Worm (Caenorhabditis elegans): ENCODE measurements around the gene ints-2.

Gene ints-2

ce11 chrV:14200086-14200485 is 14.6 kb downstream of the ints-2 start:
- TF ChIP-seq F57C9.4 (tag; optimal IDR thresholded peaks at IDR 0.05) (no peak), Y56A3A.18 (GFP tag; IDR thresholded peaks at IDR 0.05) (no peak), Y67H2A.10 (GFP tag; conservative IDR thresholded peaks at IDR 0.05) (0 out of 2 replicates have a peak, but pooled peaks have one; percentile 6), atf-7 (tag; optimal IDR thresholded peaks at IDR 0.05) (peak; percentile 93), K11D2.4 (GFP tag; IDR thresholded peaks at IDR 0.05) (peak; percentile 80), egrh-3 (GFP tag; IDR thresholded peaks at IDR 0.05) (peak; percentile 38; the same call in 1 of the 2 replicates), ceh-27 (GFP tag; optimal IDR thresholded peaks at IDR 0.05) (peak; percentile 86), F23B12.7 (tag; optimal IDR thresholded peaks at IDR 0.05; ENCODE audit: insufficient read depth) (peak; percentile 69), ets-4 (GFP tag; optimal IDR thresholded peaks at IDR 0.05) (peak; percentile 45), lin-40 (tag; optimal IDR thresholded peaks at IDR 0.05) (peak; percentile 90), ztf-3 (GFP tag; optimal IDR thresholded peaks at IDR 0.05) (peak; percentile 53), pha-4 (tag; optimal IDR thresholded peaks at IDR 0.05) (peak; percentile 96), lin-26 (GFP tag; IDR thresholded peaks at IDR 0.05) (peak; percentile 66; the same call in 1 of the 2 replicates), mcd-1 (GFP tag; IDR thresholded peaks at IDR 0.05) (peak; percentile 78), ztf-18 (tag; optimal IDR thresholded peaks at IDR 0.05) (peak; percentile 77), ztf-22 (GFP tag; optimal IDR thresholded peaks at IDR 0.05) (peak; percentile 82), repo-1 (tag; optimal IDR thresholded peaks at IDR 0.05) (peak; percentile 15), rec-8 (tag; optimal IDR thresholded peaks at IDR 0.05) (no peak), madf-3 (GFP tag; IDR thresholded peaks at IDR 0.05) (no peak), let-526 (GFP tag; IDR thresholded peaks at IDR 0.05) (peak; percentile 76), lin-54 (GFP tag; optimal IDR thresholded peaks at IDR 0.05) (peak; percentile 67), bed-1 (GFP tag; IDR thresholded peaks at IDR 0.05) (no peak), Y53G8AR.9 (GFP tag; conservative IDR thresholded peaks at IDR 0.05) (0 out of 2 replicates have a peak, but pooled peaks have one; percentile 27), C17E4.6 (GFP tag; IDR thresholded peaks at IDR 0.05) (no peak), ztf-26 (tag; optimal IDR thresholded peaks at IDR 0.05) (peak; percentile 83), nfyb-1 (GFP tag; IDR thresholded peaks at IDR 0.05) (peak; percentile 89), ekl-4 (GFP tag; IDR thresholded peaks at IDR 0.05) (0 out of 2 replicates have a peak, but pooled peaks have one; percentile 51), nhr-80 (tag; optimal IDR thresholded peaks at IDR 0.05) (peak; percentile 95), xnd-1 (tag; optimal IDR thresholded peaks at IDR 0.05) (no peak), sdz-38 (tag; optimal IDR thresholded peaks at IDR 0.05) (no peak), snpc-1.3 (tag; optimal IDR thresholded peaks at IDR 0.05; ENCODE audit: insufficient read depth) (peak; percentile 29), Y53F4B.3 (GFP tag; IDR thresholded peaks at IDR 0.05) (no peak), B0336.3 (GFP tag; IDR thresholded peaks at IDR 0.05) (peak; percentile 83), snpc-1.1 (tag; optimal IDR thresholded peaks at IDR 0.05; ENCODE audit: insufficient read depth) (no peak), athp-1 (tag; optimal IDR thresholded peaks at IDR 0.05) (peak; percentile 41), T26A5.8 (tag; optimal IDR thresholded peaks at IDR 0.05) (no peak), madf-10 (tag; optimal IDR thresholded peaks at IDR 0.05) (peak; percentile 77), chd-7 (tag; optimal IDR thresholded peaks at IDR 0.05) (peak; percentile 87), C06A6.2 (GFP tag; conservative IDR thresholded peaks at IDR 0.05) (peak; percentile 82), efl-1 (GFP tag; optimal IDR thresholded peaks at IDR 0.05) (no peak), dpff-1 (tag; optimal IDR thresholded peaks at IDR 0.05) (no peak), rcor-1 (GFP tag; IDR thresholded peaks at IDR 0.05) (peak; percentile 57), ccch-3 (GFP tag; optimal IDR thresholded peaks at IDR 0.05) (no peak), gei-17 (GFP tag; optimal IDR thresholded peaks at IDR 0.05) (peak; percentile 66), ceh-100 (GFP tag; IDR thresholded peaks at IDR 0.05) (peak; percentile 63), madf-8 (GFP tag; conservative IDR thresholded peaks at IDR 0.05) (no peak), zfh-2 (GFP tag; conservative IDR thresholded peaks at IDR 0.05) (peak; percentile 94), fkh-3 (tag; optimal IDR thresholded peaks at IDR 0.05) (no peak), somi-1 (GFP tag; optimal IDR thresholded peaks at IDR 0.05) (peak; percentile 94)
